Fruit fly (Drosophila melanogaster): Measurements from ENCODE around the gene Msp300.

Gene Msp300

dm6 chr2L:5107626-5108272, 7.1 kb downstream of the Msp300 start (continued):
- TF ChIP-seq CG17612 (GFP tag; IDR thresholded peaks at IDR 0.05) (peak; percentile 91), cato (GFP tag; optimal IDR thresholded peaks at IDR 0.05; ENCODE audit: borderline replicate concordance) (peak; percentile 96), CG10959 (GFP tag; IDR thresholded peaks at IDR 0.05) (peak; percentile 65), Dll (GFP tag; IDR thresholded peaks at IDR 0.05; ENCODE audit: partially characterized antibody) (no peak), CG3726 (GFP tag; IDR thresholded peaks at IDR 0.05) (peak; percentile 91; the same call in 2 of the 3 replicates), corto (GFP tag; optimal IDR thresholded peaks at IDR 0.05) (peak; percentile 53), CG8944 (GFP tag; optimal IDR thresholded peaks at IDR 0.05) (peak; percentile 98), Lhr (GFP tag; optimal IDR thresholded peaks at IDR 0.05) (peak; percentile 71), CG4707 (GFP tag; optimal IDR thresholded peaks at IDR 0.05) (no peak), CG7786 (GFP tag; optimal IDR thresholded peaks at IDR 0.05) (peak; percentile 99), Ets65A (GFP tag) (peak; percentile 99), tup (GFP tag; optimal IDR thresholded peaks at IDR 0.05) (peak; percentile 90), NC2β (GFP tag; optimal IDR thresholded peaks at IDR 0.05) (peak; percentile 92), Rfx (GFP tag; IDR thresholded peaks at IDR 0.05) (peak; percentile 98), NK7.1 (GFP tag; optimal IDR thresholded peaks at IDR 0.05) (peak; percentile 94), Dp (GFP tag; optimal IDR thresholded peaks at IDR 0.05) (no peak), yki (optimal IDR thresholded peaks at IDR 0.05) (no peak), Drgx (GFP tag; IDR thresholded peaks at IDR 0.05) (peak; percentile 89), Hsf (GFP tag; optimal IDR thresholded peaks at IDR 0.05) (peak; percentile 97), Dek (tag; optimal IDR thresholded peaks at IDR 0.05) (peak; percentile 97), Deaf1 (tag; optimal IDR thresholded peaks at IDR 0.05) (peak; percentile 78), CG11560 (tag; IDR thresholded peaks at IDR 0.05) (peak; percentile 90), HHEX (GFP tag; optimal IDR thresholded peaks at IDR 0.05) (peak; percentile 94), CG10654 (GFP tag; optimal IDR thresholded peaks at IDR 0.05) (peak; percentile 96), fru (optimal IDR thresholded peaks at IDR 0.05) (no peak), CG15601 (tag; optimal IDR thresholded peaks at IDR 0.05) (peak; percentile 82), jing (GFP tag; optimal IDR thresholded peaks at IDR 0.05) (peak; percentile 93), dimm (GFP tag; IDR thresholded peaks at IDR 0.05) (peak; percentile 82), CG13287 (GFP tag; IDR thresholded peaks at IDR 0.05; ENCODE audit: partially characterized antibody) (no peak), Hr39 (optimal IDR thresholded peaks at IDR 0.05) (no peak), gce (GFP tag; IDR thresholded peaks at IDR 0.05) (peak; percentile 87), mam (GFP tag; optimal IDR thresholded peaks at IDR 0.05) (peak; percentile 99), phol (tag; optimal IDR thresholded peaks at IDR 0.05) (peak; percentile 91), CG15011 (GFP tag; optimal IDR thresholded peaks at IDR 0.05) (peak; percentile 92), MBD-R2 (GFP tag; IDR thresholded peaks at IDR 0.05) (peak; percentile 81), CG12744 (GFP tag; optimal IDR thresholded peaks at IDR 0.05) (peak; percentile 92), tx (GFP tag; optimal IDR thresholded peaks at IDR 0.05) (peak; percentile 97), ham (GFP tag; IDR thresholded peaks at IDR 0.05) (peak; percentile 93), chn (GFP tag; optimal IDR thresholded peaks at IDR 0.05) (peak; percentile 97), CG31365 (tag; optimal IDR thresholded peaks at IDR 0.05) (peak; percentile 72), Sin3A (optimal IDR thresholded peaks at IDR 0.05) (no peak), cad (GFP tag; optimal IDR thresholded peaks at IDR 0.05) (no peak), B-H2 (GFP tag; optimal IDR thresholded peaks at IDR 0.05) (peak; percentile 82), klu (GFP tag; IDR thresholded peaks at IDR 0.05) (peak; percentile 94), dmrt99B (tag; optimal IDR thresholded peaks at IDR 0.05) (peak; percentile 97), CG2129 (GFP tag; IDR thresholded peaks at IDR 0.05; ENCODE audit: partially characterized antibody) (no peak), twi (tag; optimal IDR thresholded peaks at IDR 0.05) (peak; percentile 82), Bdp1 (GFP tag; optimal IDR thresholded peaks at IDR 0.05) (peak; percentile 93), CG13775 (GFP tag; optimal IDR thresholded peaks at IDR 0.05) (peak; percentile 95), CG15073 (GFP tag; optimal IDR thresholded peaks at IDR 0.05) (peak; percentile 74), Hr3 (GFP tag; optimal IDR thresholded peaks at IDR 0.05) (peak; percentile 98), lbe (GFP tag; optimal IDR thresholded peaks at IDR 0.05) (peak; percentile 92)

Data from whole organism, embryonic.